Worm (Caenorhabditis elegans): ENCODE measurements around the gene ZC317.2.

DNA sequence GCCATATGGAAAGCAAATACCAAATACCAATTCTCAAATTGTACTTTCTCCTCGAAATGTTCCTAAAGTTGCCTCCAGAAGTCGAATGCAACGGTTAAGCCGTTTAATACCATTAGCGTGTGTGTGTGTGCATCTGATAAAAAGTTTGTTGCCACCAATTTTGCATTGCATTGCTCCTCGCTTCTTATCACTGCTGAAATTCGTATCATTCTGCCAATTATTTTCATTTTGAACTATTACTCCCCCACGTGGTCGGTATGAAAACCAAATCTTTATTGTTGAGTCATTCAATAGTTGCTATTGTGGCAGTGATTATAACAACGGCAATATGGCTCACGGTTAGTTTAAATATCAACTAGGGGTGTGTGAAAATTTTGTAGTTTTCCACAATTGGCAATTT, 30.3 kb downstream of the ZC317.2 start, which contains the start of gene T05C3.6:
- no peak for TF ChIP-seq dve-1 (tag; optimal IDR thresholded peaks at IDR 0.05)
- TF ChIP-seq nfya-1 (tag; optimal IDR thresholded peaks at IDR 0.05) = no peak
- no peak for TF ChIP-seq sdc-2 (tag; optimal IDR thresholded peaks at IDR 0.05)
- no peak for TF ChIP-seq ceh-2 (tag; optimal IDR thresholded peaks at IDR 0.05)
- no peak for TF ChIP-seq ama-1 (optimal IDR thresholded peaks at IDR 0.05)
- no peak for TF ChIP-seq dmd-4 (tag; optimal IDR thresholded peaks at IDR 0.05; ENCODE audit: borderline replicate concordance)
- TF ChIP-seq hlh-30 (tag; optimal IDR thresholded peaks at IDR 0.05; ENCODE audit: insufficient read depth) = no peak

Measured in whole organism, late embryonic.